Fruit fly (Drosophila melanogaster): Measurements from ENCODE around the gene Art9.

- TF ChIP-seq EcR (GFP tag; optimal IDR thresholded peaks at IDR 0.05) (no peak), usp (GFP tag; optimal IDR thresholded peaks at IDR 0.05) (no peak)
These were observed 46.8 kb upstream of the Art9 start for dm6 chr3R:13990109-13990508.

All from whole organism.